Fruit fly (Drosophila melanogaster): ENCODE data around the gene CG33257.

Gene CG33257

DNA sequence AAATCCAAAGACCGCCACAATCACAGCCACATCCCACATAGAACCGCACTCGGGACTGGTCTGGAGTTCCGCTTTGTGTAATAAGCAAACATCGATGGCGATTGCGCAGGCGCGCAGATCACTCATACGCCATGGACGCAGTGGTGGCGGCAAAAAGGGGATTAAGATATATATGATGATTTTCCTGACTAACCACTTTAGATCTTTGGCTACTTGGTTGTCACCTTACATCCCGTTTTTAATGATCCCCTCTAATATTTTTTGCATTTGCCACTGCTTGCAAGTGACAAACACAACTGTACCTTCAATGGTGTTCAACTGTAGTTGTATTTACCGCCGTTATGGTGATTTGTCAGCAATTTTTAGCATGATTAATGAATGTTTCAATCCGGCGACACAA, 36.2 kb upstream of the CG33257 start:
- TF ChIP-seq CG7045 (GFP tag; optimal IDR thresholded peaks at IDR 0.05) (no peak), cic (GFP tag; optimal IDR thresholded peaks at IDR 0.05) (no peak), CG5204 (GFP tag; optimal IDR thresholded peaks at IDR 0.05) (peak; percentile 32), CG11617 (GFP tag; optimal IDR thresholded peaks at IDR 0.05) (no peak), ovo (GFP tag; optimal IDR thresholded peaks at IDR 0.05) (no peak)

DNA sequence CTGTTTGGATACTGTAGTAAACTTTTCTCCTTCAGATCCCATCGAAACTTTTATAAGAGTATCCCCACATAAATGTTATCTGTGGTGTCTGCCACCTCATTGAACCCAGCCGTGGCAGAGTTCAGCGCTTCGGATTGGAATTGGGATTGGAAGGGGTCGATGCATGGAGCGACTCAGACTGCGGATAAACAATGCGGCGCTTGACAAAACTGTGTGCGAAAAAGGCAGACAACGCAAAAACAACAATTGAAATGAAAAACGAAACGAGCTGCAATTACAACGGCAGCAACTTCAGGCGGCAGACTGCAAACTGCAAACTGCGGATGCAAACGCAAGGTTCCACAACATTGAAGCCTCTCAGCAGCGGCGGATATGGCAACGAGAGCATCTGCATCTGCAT, 32.1 kb upstream of the CG33257 start, which contains the start of gene CG13062:
Gene CG13062 (plus strand): TSS at position 301 of the 400 bp plus-strand sequence.
- no peak for TF ChIP-seq CG14711 (tag; optimal IDR thresholded peaks at IDR 0.05)
- TF ChIP-seq Clk (GFP tag; optimal IDR thresholded peaks at IDR 0.05), result no peak
- no peak for TF ChIP-seq kay (GFP tag; ENCODE audit: borderline replicate concordance)
- no peak for TF ChIP-seq CG7045 (GFP tag; optimal IDR thresholded peaks at IDR 0.05)
- TF ChIP-seq ovo (GFP tag; optimal IDR thresholded peaks at IDR 0.05), result no peak
- no peak for TF ChIP-seq tj (GFP tag; optimal IDR thresholded peaks at IDR 0.05)

DNA sequence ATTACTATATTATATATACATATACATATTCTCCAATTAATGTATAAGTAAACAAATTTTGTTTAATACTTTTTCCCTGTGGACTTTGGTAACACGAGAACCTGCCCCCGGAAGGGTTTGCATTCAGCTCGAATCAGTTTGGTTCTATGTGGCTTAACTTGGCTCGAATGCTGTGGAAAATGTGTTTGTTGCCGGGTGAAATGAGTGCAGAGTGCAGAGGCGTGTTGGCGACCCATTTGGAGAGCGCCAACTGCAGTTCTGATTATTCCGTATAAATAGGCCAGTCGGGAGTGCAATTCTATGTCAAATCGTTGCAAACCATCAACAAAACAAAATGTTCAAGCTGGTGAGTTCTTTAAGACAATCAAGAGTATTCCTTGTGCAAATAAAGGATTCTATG, 28.4 kb upstream of the CG33257 start, which contains the start of gene Nplp3:
Gene Nplp3 (plus strand): TSS at position 301 of the 400 bp plus-strand sequence.
- no peak for TF ChIP-seq toe (GFP tag; optimal IDR thresholded peaks at IDR 0.05)
- TF ChIP-seq cic (GFP tag; optimal IDR thresholded peaks at IDR 0.05), result no peak
- no peak for TF ChIP-seq CG14711 (tag; optimal IDR thresholded peaks at IDR 0.05)
- no peak for TF ChIP-seq cnc (optimal IDR thresholded peaks at IDR 0.05)
- TF ChIP-seq CG33017 (tag; optimal IDR thresholded peaks at IDR 0.05), result no peak
- TF ChIP-seq CG12768 (GFP tag; optimal IDR thresholded peaks at IDR 0.05), result no peak
- no peak for TF ChIP-seq CG7045 (GFP tag; optimal IDR thresholded peaks at IDR 0.05)
- no peak for TF ChIP-seq CG7101 (tag; optimal IDR thresholded peaks at IDR 0.05)

DNA sequence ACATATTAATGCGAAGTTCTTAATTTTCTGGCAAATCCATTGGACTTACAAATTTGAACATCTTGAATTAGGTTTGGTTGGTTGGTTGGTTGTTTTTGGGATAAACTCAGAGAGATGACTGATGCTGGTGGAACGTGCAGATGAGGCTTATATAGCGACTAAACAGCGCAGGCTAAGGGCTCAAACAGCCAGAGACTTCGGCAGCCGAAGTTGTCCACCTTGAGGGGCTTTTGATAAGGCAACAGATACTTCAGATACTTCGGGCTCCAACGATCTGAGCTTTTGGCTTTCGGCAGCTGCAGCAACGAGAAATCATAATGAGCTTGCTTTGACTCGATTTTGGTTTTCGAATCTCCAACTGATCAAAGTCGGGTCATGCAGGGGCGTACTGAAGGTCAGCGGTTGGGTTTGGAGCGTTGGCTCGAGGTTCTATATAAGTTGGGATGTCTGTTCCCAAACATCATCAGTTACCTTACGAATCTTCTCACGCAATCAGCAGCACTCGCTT, 26.7 kb upstream of the CG33257 start, which contains the start of the genes CG13041 and CG13060:
Gene CG13041 (minus strand): TSS at position 128 of the 508 bp plus-strand sequence.
Gene CG13060 (plus strand): TSS at position 458 of the 508 bp plus-strand sequence.
- TF ChIP-seq CG7045 (GFP tag; optimal IDR thresholded peaks at IDR 0.05), result no peak
- no peak for TF ChIP-seq cnc (optimal IDR thresholded peaks at IDR 0.05)
- no peak for TF ChIP-seq CG11617 (GFP tag; optimal IDR thresholded peaks at IDR 0.05)
- no peak for TF ChIP-seq tj (GFP tag; optimal IDR thresholded peaks at IDR 0.05)
- no peak for TF ChIP-seq kay (GFP tag; ENCODE audit: borderline replicate concordance)
- TF ChIP-seq Mnt (GFP tag; optimal IDR thresholded peaks at IDR 0.05), result no peak
- TF ChIP-seq pad (GFP tag; optimal IDR thresholded peaks at IDR 0.05), result no peak
- no peak for TF ChIP-seq Hr96 (GFP tag; optimal IDR thresholded peaks at IDR 0.05)
- TF ChIP-seq CG33017 (tag; optimal IDR thresholded peaks at IDR 0.05), result no peak

DNA sequence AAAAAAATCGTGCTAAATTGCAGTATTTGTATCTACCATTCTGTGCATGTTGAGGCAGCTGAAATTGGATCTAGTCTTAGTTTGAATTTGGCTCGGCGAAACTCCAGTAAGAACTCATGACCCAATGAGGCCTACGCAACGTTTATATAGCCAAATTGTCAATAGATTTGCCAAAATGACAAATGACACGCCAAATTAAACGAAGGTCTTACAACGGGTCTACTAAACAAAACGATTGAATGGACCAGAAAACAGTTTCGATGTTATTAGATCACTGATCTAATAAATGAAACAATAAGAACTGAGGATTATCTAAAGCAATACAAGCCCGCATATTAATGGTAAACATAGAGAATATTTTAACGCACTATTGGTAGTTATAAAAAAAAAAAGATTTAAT, 25.0 kb upstream of the CG33257 start, which contains the start of gene CG42718:
Gene CG42718 (minus strand): TSS at position 101 of the 400 bp plus-strand sequence.
- TF ChIP-seq CG7101 (tag; optimal IDR thresholded peaks at IDR 0.05) (no peak), CG11617 (GFP tag; optimal IDR thresholded peaks at IDR 0.05) (no peak), cic (GFP tag; optimal IDR thresholded peaks at IDR 0.05) (no peak), Hr96 (GFP tag; optimal IDR thresholded peaks at IDR 0.05) (no peak), Mnt (GFP tag; optimal IDR thresholded peaks at IDR 0.05) (no peak), Clk (GFP tag; optimal IDR thresholded peaks at IDR 0.05) (no peak), kay (GFP tag; ENCODE audit: borderline replicate concordance) (no peak), tj (GFP tag; optimal IDR thresholded peaks at IDR 0.05) (no peak), CG1620 (GFP tag; optimal IDR thresholded peaks at IDR 0.05) (no peak)

DNA sequence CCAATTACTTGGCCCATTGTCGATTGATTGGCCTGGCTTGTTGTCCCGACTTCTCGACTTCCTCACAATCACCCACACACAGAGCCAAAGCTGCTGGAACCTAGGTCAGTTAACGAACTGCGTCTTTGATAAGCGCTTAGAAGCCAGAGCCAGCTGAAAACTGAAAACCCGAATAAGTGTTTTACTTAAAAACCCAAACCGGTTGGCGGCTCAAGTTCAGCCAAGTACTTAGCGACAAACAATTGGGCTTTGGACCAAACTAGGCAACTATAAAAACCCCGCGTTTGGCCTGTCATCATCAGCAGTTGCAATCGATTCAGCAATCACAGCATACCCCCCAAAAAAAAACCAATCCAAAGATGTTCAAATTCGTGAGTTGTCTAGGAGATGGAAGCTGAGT, 22.8 kb upstream of the CG33257 start, which contains the start of gene CG13059:
Gene CG13059 (plus strand): TSS at position 301 of the 400 bp plus-strand sequence.
- no peak for TF ChIP-seq toe (GFP tag; optimal IDR thresholded peaks at IDR 0.05)
- TF ChIP-seq CG7045 (GFP tag; optimal IDR thresholded peaks at IDR 0.05), result no peak
- no peak for TF ChIP-seq cnc (optimal IDR thresholded peaks at IDR 0.05)
- TF ChIP-seq CG7101 (tag; optimal IDR thresholded peaks at IDR 0.05), result no peak
- no peak for TF ChIP-seq Clk (GFP tag; optimal IDR thresholded peaks at IDR 0.05)
- no peak for TF ChIP-seq CG5204 (GFP tag; optimal IDR thresholded peaks at IDR 0.05)
- TF ChIP-seq pad (GFP tag; optimal IDR thresholded peaks at IDR 0.05), result no peak
- TF ChIP-seq ovo (GFP tag; optimal IDR thresholded peaks at IDR 0.05), result no peak

DNA sequence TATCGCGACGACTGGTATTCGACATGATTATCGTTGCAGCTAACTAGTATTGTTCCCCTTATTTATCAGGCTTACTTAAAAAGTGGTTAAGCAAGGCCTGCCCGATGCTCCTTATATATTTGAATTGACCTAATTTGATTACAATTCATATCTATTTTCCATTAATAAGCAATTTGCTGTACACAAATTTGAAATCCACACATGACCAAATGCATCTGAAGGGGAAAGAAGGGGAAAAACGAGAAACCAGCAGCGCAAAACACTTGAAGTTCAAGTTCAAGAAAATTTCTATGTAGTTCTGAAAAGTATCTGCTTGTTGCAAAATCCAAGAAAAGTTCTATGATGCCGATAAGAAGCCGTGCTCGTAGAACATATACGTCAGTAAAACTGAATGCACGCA, 19.5 kb upstream of the CG33257 start, which contains the start of the genes CG13040 and CG13039:
Gene CG13040 (minus strand): TSS at position 101 of the 400 bp plus-strand sequence.
Gene CG13039 (minus strand): TSS at position 106 of the 400 bp plus-strand sequence.
- TF ChIP-seq tj (GFP tag; optimal IDR thresholded peaks at IDR 0.05) (no peak), kay (GFP tag; ENCODE audit: borderline replicate concordance) (no peak), Hr96 (GFP tag; optimal IDR thresholded peaks at IDR 0.05) (no peak), ovo (GFP tag; optimal IDR thresholded peaks at IDR 0.05) (no peak), CG5204 (GFP tag; optimal IDR thresholded peaks at IDR 0.05) (no peak), bab1 (GFP tag; optimal IDR thresholded peaks at IDR 0.05) (no peak), cnc (optimal IDR thresholded peaks at IDR 0.05) (no peak), CG14711 (tag; optimal IDR thresholded peaks at IDR 0.05) (no peak), cic (GFP tag; optimal IDR thresholded peaks at IDR 0.05) (no peak), CG7101 (tag; optimal IDR thresholded peaks at IDR 0.05) (no peak), Crg-1 (GFP tag; optimal IDR thresholded peaks at IDR 0.05) (no peak), toe (GFP tag; optimal IDR thresholded peaks at IDR 0.05) (no peak), pad (GFP tag; optimal IDR thresholded peaks at IDR 0.05) (no peak), CG33017 (tag; optimal IDR thresholded peaks at IDR 0.05) (no peak), Mnt (GFP tag; optimal IDR thresholded peaks at IDR 0.05) (no peak), Clk (GFP tag; optimal IDR thresholded peaks at IDR 0.05) (no peak), CG1620 (GFP tag; optimal IDR thresholded peaks at IDR 0.05) (no peak), CG12768 (GFP tag; optimal IDR thresholded peaks at IDR 0.05) (no peak), CG11617 (GFP tag; optimal IDR thresholded peaks at IDR 0.05) (no peak)
